Worm (Caenorhabditis elegans) whole organism, L2 larva: ENCODE measurements around the gene T01C3.11.

Source experiments
- F13H6.1 ChIP-seq: sonication (generic microtip); optimal IDR thresholded peaks from 2 replicates; lab custom pipeline; 2016; ENCODE audit warnings: missing genetic modification characterization, missing compliant biosample characterization
- ZK546.5 ChIP-seq: sonication (generic microtip); optimal IDR thresholded peaks from 2 replicates; lab custom pipeline; 2017; ENCODE audit warnings: missing biosample characterization, missing genetic modification characterization
- aly-2 ChIP-seq: fragments of 150-350 bp; optimal IDR thresholded peaks from 2 replicates; lab custom pipeline; 2014; ENCODE audit warnings: missing biosample characterization, missing genetic modification characterization
- lin-13 ChIP-seq: fragments of 150-350 bp; optimal IDR thresholded peaks from 2 replicates; lab custom pipeline; 2014; ENCODE audit warnings: missing biosample characterization, missing genetic modification reagents, missing genetic modification characterization
- ztf-11 ChIP-seq: sonication (generic microtip); optimal IDR thresholded peaks from 2 replicates; lab custom pipeline; 2017; ENCODE audit warnings: missing biosample characterization, missing genetic modification characterization

ce11 chrV:14979937-14980336 lies 19.4 kb upstream of the T01C3.11 start, which contains the start of gene xbx-1:
- TF ChIP-seq lin-13 (GFP tag; lab: Kevin White, UChicago) (no peak), aly-2 (tag; lab: Kevin White, UChicago) (no peak), ztf-11 (tag; lab: Kevin White, UChicago) (no peak), ZK546.5 (tag; lab: Kevin White, UChicago) (no peak), F13H6.1 (tag; lab: Kevin White, UChicago) (no peak)
